Fruit fly (Drosophila melanogaster) whole organism, prepupa: ENCODE data around the gene Ir85a.

Experiments
- Blimp-1 ChIP-seq: fragments of 200-800 bp; sonication (Bioruptor generic); optimal IDR thresholded peaks from 3 replicates; lab custom pipeline; 2017; ENCODE audit warnings: missing biosample characterization, missing genetic modification characterization, mild to moderate bottlenecking, moderate library complexity, missing genetic modification reagents
- CG10669 ChIP-seq: fragments of 200-800 bp; sonication (Bioruptor generic); optimal IDR thresholded peaks from 3 replicates; lab custom pipeline; 2018; ENCODE audit warnings: missing biosample characterization, mild to moderate bottlenecking, missing genetic modification characterization, moderate library complexity
- CG11762 ChIP-seq: fragments of 200-800 bp; sonication (Bioruptor generic); optimal IDR thresholded peaks from 3 replicates; lab custom pipeline; 2016; ENCODE audit warnings: missing biosample characterization, missing genetic modification characterization; ENCODE audit not compliant: insufficient read depth
- CG15336 ChIP-seq: fragments of 200-800 bp; sonication (Bioruptor generic); IDR thresholded peaks from 2 replicates; pipeline ENCODE4 v1.3.6; 2022; ENCODE audit warnings: missing biosample characterization, missing genetic modification characterization
- CG1621 ChIP-seq: fragments of 200-800 bp; sonication (Bioruptor generic); optimal IDR thresholded peaks from 3 replicates; lab custom pipeline; 2018; ENCODE audit warnings: missing biosample characterization, mild to moderate bottlenecking, missing genetic modification characterization
- CG16779 ChIP-seq: fragments of 200-800 bp; sonication (Bioruptor generic); optimal IDR thresholded peaks from 3 replicates; lab custom pipeline; 2017; ENCODE audit warnings: missing biosample characterization, mild to moderate bottlenecking, missing genetic modification characterization
- CG3919 ChIP-seq: fragments of 200-800 bp; sonication (Bioruptor generic); optimal IDR thresholded peaks from 3 replicates; lab custom pipeline; 2016; ENCODE audit warnings: missing biosample characterization, missing genetic modification characterization
- CG6792 ChIP-seq: fragments of 200-800 bp; sonication (Bioruptor generic); optimal IDR thresholded peaks from 3 replicates; lab custom pipeline; 2016; ENCODE audit warnings: missing biosample characterization, missing genetic modification characterization
- CG6808 ChIP-seq: fragments of 200-800 bp; sonication (Bioruptor generic); optimal IDR thresholded peaks from 3 replicates; lab custom pipeline; 2017; ENCODE audit warnings: missing biosample characterization, missing genetic modification characterization, mild to moderate bottlenecking, moderate library complexity, missing genetic modification reagents
- CG6854 ChIP-seq: fragments of 200-800 bp; sonication (Bioruptor generic); optimal IDR thresholded peaks from 2 replicates; lab custom pipeline; 2017; ENCODE audit warnings: missing biosample characterization, mild to moderate bottlenecking, missing genetic modification characterization
- CG7368 ChIP-seq: fragments of 200-800 bp; sonication (Bioruptor generic); optimal IDR thresholded peaks from 3 replicates; lab custom pipeline; 2016; ENCODE audit warnings: missing biosample characterization, missing genetic modification characterization
- CG8119 ChIP-seq: fragments of 200-800 bp; sonication (Bioruptor generic); IDR thresholded peaks from 3 replicates; pipeline ENCODE4 v1.3.6; 2022; ENCODE audit warnings: missing biosample characterization, missing genetic modification characterization
- CG8319 ChIP-seq: fragments of 200-800 bp; sonication (Bioruptor generic); optimal IDR thresholded peaks from 3 replicates; lab custom pipeline; 2016; ENCODE audit warnings: missing biosample characterization, missing genetic modification characterization
- CG8632 ChIP-seq: fragments of 200-800 bp; sonication (Bioruptor generic); optimal IDR thresholded peaks from 3 replicates; lab custom pipeline; 2016; ENCODE audit warnings: missing biosample characterization, missing genetic modification characterization
- CG9139 ChIP-seq: fragments of 200-800 bp; sonication (Bioruptor generic); optimal IDR thresholded peaks from 3 replicates; lab custom pipeline; 2017; ENCODE audit warnings: missing biosample characterization, mild to moderate bottlenecking, missing genetic modification characterization
- Eip75B ChIP-seq: fragments of 200-800 bp; sonication (Bioruptor generic); optimal IDR thresholded peaks from 3 replicates; lab custom pipeline; 2016; ENCODE audit warnings: missing biosample characterization, missing genetic modification characterization
- Eip78C ChIP-seq: fragments of 200-800 bp; sonication (Bioruptor generic); peaks from one replicate; lab custom pipeline; 2016; ENCODE audit warnings: missing biosample characterization, missing genetic modification characterization
- Eip93F ChIP-seq: fragments of 200-800 bp; sonication (Bioruptor generic); optimal IDR thresholded peaks from 2 replicates; lab custom pipeline; 2016; ENCODE audit warnings: missing biosample characterization, mild to moderate bottlenecking, missing genetic modification characterization
- Ets96B ChIP-seq: fragments of 200-800 bp; optimal IDR thresholded peaks from 2 replicates; lab custom pipeline; 2019; ENCODE audit warnings: missing biosample characterization, mild to moderate bottlenecking, missing genetic modification characterization, moderate library complexity
- Gug ChIP-seq: fragments of 200-800 bp; sonication (Bioruptor generic); IDR thresholded peaks from 2 replicates; pipeline ENCODE4 v1.3.6; 2022; ENCODE audit warnings: missing biosample characterization, missing genetic modification characterization
- Hr38 ChIP-seq: sonication (Bioruptor generic); optimal IDR thresholded peaks from 2 replicates; lab custom pipeline; 2016; ENCODE audit warnings: missing biosample characterization, missing genetic modification characterization
- Hr39 ChIP-seq: fragments of 200-800 bp; sonication (Bioruptor generic); optimal IDR thresholded peaks from 2 replicates; lab custom pipeline; 2016; ENCODE audit warnings: missing biosample characterization, missing genetic modification characterization
- Hr4 ChIP-seq: fragments of 200-800 bp; sonication (Bioruptor generic); optimal IDR thresholded peaks from 3 replicates; lab custom pipeline; 2016; ENCODE audit warnings: missing biosample characterization, missing genetic modification characterization
- Met ChIP-seq: fragments of 200-800 bp; sonication (Bioruptor generic); optimal IDR thresholded peaks from 3 replicates; lab custom pipeline; 2016; ENCODE audit warnings: missing biosample characterization, missing genetic modification characterization
- OdsH ChIP-seq: fragments of 200-800 bp; sonication (Bioruptor generic); optimal IDR thresholded peaks from 3 replicates; lab custom pipeline; 2016; ENCODE audit warnings: missing biosample characterization, missing genetic modification characterization
- Smox ChIP-seq: fragments of 200-800 bp; sonication (Bioruptor generic); optimal IDR thresholded peaks from 3 replicates; lab custom pipeline; 2016; ENCODE audit warnings: missing biosample characterization, missing genetic modification characterization
- Sox14 ChIP-seq: fragments of 200-800 bp; sonication (Bioruptor generic); optimal IDR thresholded peaks from 3 replicates; lab custom pipeline; 2016; ENCODE audit warnings: missing biosample characterization, missing genetic modification characterization
- acj6 ChIP-seq: fragments of 200-800 bp; sonication (Bioruptor generic); optimal IDR thresholded peaks from 3 replicates; lab custom pipeline; 2016; ENCODE audit warnings: missing biosample characterization, missing genetic modification characterization
- cyc ChIP-seq: fragments of 200-800 bp; sonication (Bioruptor generic); optimal IDR thresholded peaks from 3 replicates; lab custom pipeline; 2016; ENCODE audit warnings: missing biosample characterization, missing genetic modification characterization
- dac ChIP-seq: fragments of 200-800 bp; sonication (Bioruptor generic); optimal IDR thresholded peaks from 2 replicates; lab custom pipeline; 2017; ENCODE audit warnings: missing biosample characterization, mild to moderate bottlenecking, missing genetic modification characterization
- dsx ChIP-seq: fragments of 200-800 bp; optimal IDR thresholded peaks from 3 replicates; lab custom pipeline; 2019; ENCODE audit warnings: missing biosample characterization, mild to moderate bottlenecking, missing genetic modification characterization, moderate library complexity; ENCODE audit not compliant: poor library complexity, severe bottlenecking
- eg ChIP-seq: fragments of 200-800 bp; sonication (Bioruptor generic); IDR thresholded peaks from 3 replicates; pipeline ENCODE4 v1.3.6; 2022; ENCODE audit warnings: missing biosample characterization, missing genetic modification characterization
- esn ChIP-seq: fragments of 200-800 bp; sonication (Bioruptor generic); optimal IDR thresholded peaks from 2 replicates; lab custom pipeline; 2016; ENCODE audit warnings: missing biosample characterization, mild to moderate bottlenecking, missing genetic modification characterization, moderate library complexity
- fkh ChIP-seq: fragments of 200-800 bp; sonication (Bioruptor generic); optimal IDR thresholded peaks from 3 replicates; lab custom pipeline; 2017; ENCODE audit warnings: missing biosample characterization, mild to moderate bottlenecking, missing genetic modification characterization, moderate library complexity
- lz ChIP-seq: fragments of 200-800 bp; sonication (Bioruptor generic); optimal IDR thresholded peaks from 3 replicates; lab custom pipeline; 2016; ENCODE audit warnings: missing biosample characterization, missing genetic modification characterization
- net ChIP-seq: fragments of 200-800 bp; sonication (Bioruptor generic); optimal IDR thresholded peaks from 3 replicates; lab custom pipeline; 2016; ENCODE audit warnings: missing biosample characterization, missing genetic modification characterization
- pdm3 ChIP-seq: fragments of 200-800 bp; sonication (Bioruptor generic); optimal IDR thresholded peaks from 3 replicates; lab custom pipeline; 2016; ENCODE audit warnings: missing biosample characterization, missing genetic modification characterization
- salr ChIP-seq, 2 experiments: fragments of 200-800 bp; sonication (Bioruptor generic); optimal IDR thresholded peaks; 3 replicates each; lab custom pipeline; 2016 to 2018; ENCODE audit warnings: missing biosample characterization in 2 of 2, missing genetic modification characterization in 2 of 2, mild to moderate bottlenecking in 1 of 2
- ss ChIP-seq, 2 experiments: fragments of 200-800 bp; sonication (Bioruptor generic); optimal IDR thresholded peaks; 2 replicates in 1 of 2; 3 replicates in 1 of 2; lab custom pipeline; 2017 to 2018; ENCODE audit warnings: mild to moderate bottlenecking in 2 of 2, missing biosample characterization in 2 of 2, missing genetic modification characterization in 2 of 2, moderate library complexity in 1 of 2
- svp ChIP-seq: fragments of 200-800 bp; sonication (Bioruptor generic); peaks from one replicate; lab custom pipeline; 2016; ENCODE audit warnings: missing biosample characterization, missing genetic modification characterization
- topi ChIP-seq: fragments of 200-800 bp; sonication (Bioruptor generic); optimal IDR thresholded peaks from 3 replicates; lab custom pipeline; 2016; ENCODE audit warnings: missing biosample characterization, missing genetic modification characterization
- vri ChIP-seq: fragments of 200-800 bp; sonication (Bioruptor generic); optimal IDR thresholded peaks from 3 replicates; lab custom pipeline; 2016; ENCODE audit warnings: missing biosample characterization, mild to moderate bottlenecking, missing genetic modification characterization

Ir85a gene

DNA sequence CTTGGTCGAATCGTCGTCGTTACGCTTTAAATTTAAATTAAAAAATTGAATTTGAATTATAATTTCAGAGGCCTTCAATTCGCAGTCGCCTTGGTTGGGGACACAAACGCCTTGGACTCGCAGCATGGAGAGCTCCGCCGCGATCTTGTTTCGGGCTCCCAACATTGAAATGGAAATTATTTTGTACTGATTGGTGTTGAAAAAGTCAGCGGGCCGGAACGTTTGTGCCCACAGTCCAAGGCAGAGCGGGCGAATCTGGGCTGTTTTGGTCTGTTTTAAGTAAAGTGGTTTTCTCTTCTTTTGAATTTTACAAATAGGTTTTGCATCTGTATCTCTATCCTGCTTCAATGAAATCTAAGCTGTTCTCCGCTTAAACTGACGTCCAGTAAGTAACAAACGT is 20.6 kb downstream of the Ir85a start:
- TF ChIP-seq lz (no peak), CG6808 (GFP tag; lab: Kevin White, UChicago) (peak; percentile 4)

dm6 chr3R:8818239-8818638 is 23.8 kb downstream of the Ir85a start:
- no peak for TF ChIP-seq esn (GFP tag; lab: Kevin White, UChicago)
- no peak for TF ChIP-seq acj6 (GFP tag; lab: Kevin White, UChicago)
- TF ChIP-seq Ets96B (tag; lab: Kevin White, UChicago), result no peak
- TF ChIP-seq eg (GFP tag; lab: Robert Waterston, UW), result 0 out of 3 replicates have a peak, but pooled peaks have one; percentile 21
- no peak for TF ChIP-seq Eip75B (GFP tag; lab: Kevin White, UChicago)
- no peak for TF ChIP-seq CG8119 (GFP tag; lab: Robert Waterston, UW)

DNA sequence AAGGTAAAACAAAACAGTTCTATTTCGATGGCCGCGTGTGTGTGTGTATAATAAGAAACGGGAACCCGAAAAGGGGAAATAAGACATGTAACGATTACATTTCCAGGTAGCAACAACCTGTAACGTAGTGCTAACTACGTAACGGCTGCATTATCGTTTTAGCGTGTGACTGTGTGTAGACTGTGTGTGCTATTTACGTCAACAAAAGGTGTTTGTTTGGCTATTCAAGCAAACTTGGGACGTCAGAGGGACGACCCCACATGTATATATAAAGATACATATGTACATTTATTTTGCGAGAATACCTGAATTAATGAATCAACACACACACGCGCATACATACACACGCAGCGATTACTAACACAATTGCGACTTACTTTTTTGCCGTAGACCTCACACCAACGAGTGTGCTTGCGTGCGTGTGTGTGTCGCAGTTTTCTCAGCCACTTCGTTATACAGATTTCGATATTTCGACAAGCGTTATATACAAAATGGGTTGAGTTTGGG is 25.1 kb downstream of the Ir85a start:
- peak; percentile 6 for TF ChIP-seq CG3919 (GFP tag; lab: Kevin White, UChicago)
- TF ChIP-seq topi, result peak; percentile 8
- TF ChIP-seq salr (GFP tag; optimal IDR thresholded peaks at IDR 0.05; lab: Kevin White, UChicago), result no peak
- peak; percentile 77 for TF ChIP-seq fkh
- peak; percentile 30 for TF ChIP-seq lz
- peak; percentile 30 for TF ChIP-seq Eip75B (GFP tag; lab: Kevin White, UChicago)
- TF ChIP-seq Met (GFP tag; lab: Kevin White, UChicago), result peak; percentile 14
- TF ChIP-seq CG16779 (tag; lab: Kevin White, UChicago), result peak; percentile 12
- TF ChIP-seq CG8319 (GFP tag; lab: Kevin White, UChicago), result no peak
- peak; percentile 3 for TF ChIP-seq Smox (GFP tag; lab: Kevin White, UChicago)
- no peak for TF ChIP-seq Ets96B (tag; lab: Kevin White, UChicago)
- TF ChIP-seq vri, result peak; percentile 48
- TF ChIP-seq CG7368 (GFP tag; lab: Kevin White, UChicago), result peak; percentile 5
- peak; percentile 74 for TF ChIP-seq svp (GFP tag; lab: Kevin White, UChicago)
- TF ChIP-seq cyc, result peak; percentile 7
- TF ChIP-seq Eip78C (GFP tag; lab: Kevin White, UChicago), result peak; percentile 57
- no peak for TF ChIP-seq dac (GFP tag; lab: Kevin White, UChicago)
- TF ChIP-seq ss (GFP tag; optimal IDR thresholded peaks at IDR 0.05; lab: Kevin White, UChicago), result peak in 1 of 2 experiments; percentile 50
- peak; percentile 1 for TF ChIP-seq pdm3
- peak; percentile 20 for TF ChIP-seq Sox14 (GFP tag; lab: Kevin White, UChicago)
- TF ChIP-seq CG8632, result no peak
- TF ChIP-seq Hr4, result no peak

DNA sequence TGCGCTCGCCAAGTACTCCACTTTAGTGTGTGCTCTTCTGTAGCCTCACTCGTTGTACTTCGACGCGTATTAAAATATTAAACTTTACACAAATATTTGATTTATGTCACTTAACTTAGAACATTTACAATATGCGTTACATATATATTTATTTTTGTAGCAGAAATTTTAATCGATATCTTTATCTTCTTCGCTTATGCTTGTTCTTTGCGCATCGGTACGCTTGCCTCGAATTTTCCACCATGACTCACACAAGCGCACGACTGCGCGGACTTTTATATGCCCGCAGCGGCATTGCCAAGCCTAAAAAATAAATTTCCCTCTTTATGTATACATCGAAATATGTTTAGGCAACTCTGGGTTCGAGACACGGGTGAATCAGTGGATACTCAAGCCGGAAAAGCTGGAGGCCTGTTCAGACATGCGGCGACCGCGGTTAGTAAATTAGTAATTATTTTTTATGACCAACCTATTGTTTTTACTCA is 26.0 kb downstream of the Ir85a start, which contains the start of gene aqz:
Gene aqz, minus strand, starts transcription at position 255 of the 485 bp plus-strand sequence.
- peak; percentile 24 for TF ChIP-seq cyc
- TF ChIP-seq CG15336 (GFP tag; lab: Robert Waterston, UW), result peak; percentile 47; the same call in 1 of the 2 replicates
- TF ChIP-seq Gug (GFP tag; lab: Robert Waterston, UW), result no peak
- TF ChIP-seq pdm3, result peak; percentile 32
- peak; percentile 57; the same call in 2 of the 3 replicates for TF ChIP-seq eg (GFP tag; lab: Robert Waterston, UW)
- TF ChIP-seq CG6792 (GFP tag; lab: Kevin White, UChicago), result peak; percentile 38
- peak; percentile 41 for TF ChIP-seq CG6854
- TF ChIP-seq Eip93F (GFP tag; lab: Kevin White, UChicago), result peak; percentile 23
- TF ChIP-seq CG3919 (GFP tag; lab: Kevin White, UChicago), result peak; percentile 45
- TF ChIP-seq Eip75B (GFP tag; lab: Kevin White, UChicago), result peak; percentile 48
- no peak for TF ChIP-seq salr (GFP tag; optimal IDR thresholded peaks at IDR 0.05; lab: Kevin White, UChicago)
- peak; percentile 47 for TF ChIP-seq CG16779 (tag; lab: Kevin White, UChicago)
- peak; percentile 70 for TF ChIP-seq CG9139
- peak; percentile 55 for TF ChIP-seq net
- peak; percentile 30 for TF ChIP-seq acj6 (GFP tag; lab: Kevin White, UChicago)
- peak; percentile 42 for TF ChIP-seq Hr39 (GFP tag; lab: Kevin White, UChicago)
- no peak for TF ChIP-seq CG11762
- TF ChIP-seq CG8319 (GFP tag; lab: Kevin White, UChicago), result no peak
- TF ChIP-seq Ets96B (tag; lab: Kevin White, UChicago), result peak; percentile 10
- no peak for TF ChIP-seq CG10669 (GFP tag; lab: Kevin White, UChicago)
- TF ChIP-seq Blimp-1 (GFP tag; lab: Kevin White, UChicago), result peak; percentile 24
- no peak for TF ChIP-seq OdsH (GFP tag; lab: Kevin White, UChicago)
- no peak for TF ChIP-seq CG8119 (GFP tag; lab: Robert Waterston, UW)
- peak; percentile 42 for TF ChIP-seq esn (GFP tag; lab: Kevin White, UChicago)
- TF ChIP-seq CG1621 (tag; lab: Kevin White, UChicago), result peak; percentile 84
- peak; percentile 82 for TF ChIP-seq svp (GFP tag; lab: Kevin White, UChicago)
- peak; percentile 62 for TF ChIP-seq vri
- peak; percentile 44 to 58 for TF ChIP-seq ss (GFP tag; optimal IDR thresholded peaks at IDR 0.05; lab: Kevin White, UChicago)
- peak; percentile 11 for TF ChIP-seq lz
- peak; percentile 49 for TF ChIP-seq dsx (GFP tag; lab: Kevin White, UChicago)
- no peak for TF ChIP-seq Hr38 (GFP tag; lab: Kevin White, UChicago)
